Worm (Caenorhabditis elegans): ENCODE measurements around the gene C33H5.2.

DNA sequence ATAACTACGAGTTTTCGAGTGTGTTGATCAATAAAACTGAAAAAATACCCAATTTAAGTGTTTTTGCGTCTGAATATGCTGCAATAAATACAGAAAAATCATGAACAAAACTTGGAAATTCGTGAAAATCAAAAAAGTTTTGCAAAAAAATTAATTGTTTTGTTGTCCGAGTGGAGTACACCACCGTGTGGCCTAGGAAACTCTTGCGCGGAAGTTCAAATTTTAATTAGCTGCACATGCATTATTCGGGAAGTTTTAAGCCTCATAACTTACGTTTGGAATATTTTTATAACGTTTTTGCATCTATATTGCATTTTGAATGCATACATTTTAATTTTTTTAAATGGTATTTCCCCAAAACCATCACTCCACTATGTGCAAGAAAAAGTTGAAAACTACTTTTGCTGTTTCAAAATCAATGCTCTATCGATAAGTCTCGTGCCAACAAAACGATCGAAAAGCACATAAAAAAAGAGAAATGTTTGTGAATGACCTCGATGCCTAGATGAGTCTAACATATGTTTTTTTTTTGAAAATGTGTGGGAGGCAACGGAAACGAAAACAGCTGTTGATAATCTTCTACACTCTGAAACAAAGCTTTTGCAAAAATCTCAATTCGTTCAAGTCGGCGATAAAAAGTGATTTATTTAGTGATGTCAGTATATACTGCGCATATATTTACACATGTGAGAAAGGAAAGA lies 11.7 kb downstream of the C33H5.2 start:
- TF ChIP-seq pes-1 (GFP tag; IDR thresholded peaks at IDR 0.05) (no peak), B0310.2 (tag; optimal IDR thresholded peaks at IDR 0.05) (no peak), ama-1 (optimal IDR thresholded peaks at IDR 0.05) (no peak), ceh-36 (tag; optimal IDR thresholded peaks at IDR 0.05) (no peak), aly-1 (tag; optimal IDR thresholded peaks at IDR 0.05) (no peak), ceh-13 (GFP tag; optimal IDR thresholded peaks at IDR 0.05) (no peak), hmbx-1 (tag; optimal IDR thresholded peaks at IDR 0.05) (no peak), hmg-4 (GFP tag; optimal IDR thresholded peaks at IDR 0.05) (no peak), sea-1 (GFP tag; conservative IDR thresholded peaks at IDR 0.05) (no peak), ets-7 (tag; optimal IDR thresholded peaks at IDR 0.05) (no peak)

Data from whole organism, early embryonic.